Worm (Caenorhabditis elegans): Measurements from ENCODE around the gene srh-264.

DNA sequence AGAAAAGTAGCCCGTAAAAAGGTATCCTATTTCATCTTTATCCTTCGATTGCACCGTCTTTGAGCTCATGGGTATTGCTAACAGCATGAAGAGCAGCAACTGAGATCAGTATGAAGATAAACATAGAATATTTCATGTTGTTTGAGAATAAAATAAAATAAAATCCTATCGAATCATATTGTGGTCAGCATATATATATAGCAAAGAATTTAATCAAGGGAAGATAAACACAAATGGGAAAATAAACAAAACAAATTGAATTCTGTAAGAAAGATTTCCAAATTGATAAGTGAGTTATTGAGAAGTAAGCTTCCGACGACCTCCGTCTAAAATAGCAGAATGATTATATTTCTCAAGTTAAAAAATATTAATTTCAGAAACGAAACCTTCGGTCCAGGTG is 29.8 kb downstream of the srh-264 start, which contains the start of gene T26H5.10:
- no peak for TF ChIP-seq lin-13 (GFP tag; optimal IDR thresholded peaks at IDR 0.05)
- no peak for TF ChIP-seq aly-2 (tag; optimal IDR thresholded peaks at IDR 0.05)
- no peak for TF ChIP-seq madf-9 (GFP tag; conservative IDR thresholded peaks at IDR 0.05)
- no peak for TF ChIP-seq ceh-82 (tag; optimal IDR thresholded peaks at IDR 0.05)
- no peak for TF ChIP-seq F49E8.2 (tag; optimal IDR thresholded peaks at IDR 0.05; ENCODE audit: borderline replicate concordance)
- TF ChIP-seq zip-11 (GFP tag; IDR thresholded peaks at IDR 0.05) = no peak
- TF ChIP-seq snpc-4 (tag; optimal IDR thresholded peaks at IDR 0.05) = no peak
- TF ChIP-seq ceh-28 (tag; optimal IDR thresholded peaks at IDR 0.05) = no peak
- no peak for TF ChIP-seq nhr-42 (GFP tag; IDR thresholded peaks at IDR 0.05)
- TF ChIP-seq nhr-28 (tag; optimal IDR thresholded peaks at IDR 0.05) = no peak
- no peak for TF ChIP-seq mxl-3 (GFP tag; optimal IDR thresholded peaks at IDR 0.05)

All from whole organism, L4 larva.